Fruit fly (Drosophila melanogaster) whole organism, embryonic: ENCODE data around the gene CG43689.
A peak's percentile ranks its signal among the peaks of the same experiment; 100 is the strongest.

Source experiments
- Adf1 ChIP-seq: fragments of 200-800 bp; sonication (Bioruptor generic); IDR thresholded peaks from 2 replicates; pipeline ENCODE4 v1.3.6; 2022; ENCODE audit warnings: missing biosample characterization, missing genetic modification characterization
- Antp ChIP-seq: fragments of 200-800 bp; sonication (Bioruptor generic); optimal IDR thresholded peaks from 3 replicates; lab custom pipeline; 2016; ENCODE audit warnings: missing biosample characterization, missing genetic modification characterization
- BEAF-32 ChIP-seq: fragments of 200-800 bp; sonication (Bioruptor generic); optimal IDR thresholded peaks from 3 replicates; lab custom pipeline; 2017; ENCODE audit warnings: missing biosample characterization, missing genetic modification characterization, mild to moderate bottlenecking, moderate library complexity, missing genetic modification reagents
- Blimp-1 ChIP-seq: fragments of 200-800 bp; sonication (Bioruptor generic); optimal IDR thresholded peaks from 3 replicates; lab custom pipeline; 2018; ENCODE audit warnings: missing biosample characterization, missing genetic modification characterization, mild to moderate bottlenecking, moderate library complexity, missing genetic modification reagents
- CG10267 ChIP-seq: fragments of 200-800 bp; sonication (Bioruptor generic); optimal IDR thresholded peaks from 2 replicates; lab custom pipeline; 2018; ENCODE audit warnings: missing biosample characterization, mild to moderate bottlenecking, missing genetic modification characterization, moderate library complexity
- CG10274 ChIP-seq: fragments of 200-800 bp; sonication (Bioruptor generic); optimal IDR thresholded peaks from 3 replicates; lab custom pipeline; 2017; ENCODE audit warnings: missing biosample characterization, mild to moderate bottlenecking, missing genetic modification characterization
- CG11456 ChIP-seq: fragments of 200-800 bp; sonication (Bioruptor generic); IDR thresholded peaks from 3 replicates; pipeline ENCODE4 v1.3.6; 2022; ENCODE audit warnings: missing biosample characterization, missing genetic modification characterization
- CG12299 ChIP-seq: fragments of 200-800 bp; sonication (Bioruptor generic); optimal IDR thresholded peaks from 2 replicates; lab custom pipeline; 2018; ENCODE audit warnings: missing biosample characterization, mild to moderate bottlenecking, missing genetic modification characterization
- CG15269 ChIP-seq: fragments of 200-800 bp; sonication (Bioruptor generic); optimal IDR thresholded peaks from 2 replicates; lab custom pipeline; 2018; ENCODE audit warnings: missing biosample characterization, mild to moderate bottlenecking, missing genetic modification characterization, moderate library complexity
- CG1529 ChIP-seq: fragments of 200-800 bp; sonication (Bioruptor generic); optimal IDR thresholded peaks from 3 replicates; lab custom pipeline; 2018; ENCODE audit warnings: missing biosample characterization, missing genetic modification characterization
- CG15601 ChIP-seq: fragments of 200-800 bp; sonication (Bioruptor generic); optimal IDR thresholded peaks from 3 replicates; lab custom pipeline; 2019; ENCODE audit warnings: missing biosample characterization, mild to moderate bottlenecking, missing genetic modification characterization, moderate library complexity
- CG15696 ChIP-seq: fragments of 200-800 bp; sonication (Bioruptor generic); optimal IDR thresholded peaks from 2 replicates; lab custom pipeline; 2019; ENCODE audit warnings: missing biosample characterization, mild to moderate bottlenecking, missing genetic modification characterization, moderate library complexity
- CG1647 ChIP-seq: fragments of 200-800 bp; sonication (Bioruptor generic); optimal IDR thresholded peaks from 3 replicates; lab custom pipeline; 2016; ENCODE audit warnings: missing biosample characterization, missing genetic modification characterization
- CG16779 ChIP-seq: fragments of 200-800 bp; sonication (Bioruptor generic); IDR thresholded peaks from 2 replicates; pipeline ENCODE4 v1.3.6; 2022; ENCODE audit warnings: missing biosample characterization, missing genetic modification characterization
- CG18262 ChIP-seq: fragments of 200-800 bp; optimal IDR thresholded peaks from 3 replicates; lab custom pipeline; 2019; ENCODE audit warnings: missing biosample characterization, mild to moderate bottlenecking, missing genetic modification characterization, moderate library complexity
- CG18619 ChIP-seq: fragments of 200-800 bp; sonication (Bioruptor generic); optimal IDR thresholded peaks from 3 replicates; lab custom pipeline; 2017; ENCODE audit warnings: missing biosample characterization, mild to moderate bottlenecking, missing genetic modification characterization
- CG33557 ChIP-seq: fragments of 200-800 bp; sonication (Bioruptor generic); optimal IDR thresholded peaks from 2 replicates; lab custom pipeline; 2019; ENCODE audit warnings: missing biosample characterization, mild to moderate bottlenecking, missing genetic modification characterization, moderate library complexity
- CG4404 ChIP-seq: fragments of 200-800 bp; sonication (Bioruptor generic); IDR thresholded peaks from 2 replicates; pipeline ENCODE4 v1.3.6; 2022; ENCODE audit warnings: missing biosample characterization, missing genetic modification characterization
- CG4424 ChIP-seq: fragments of 200-800 bp; sonication (Bioruptor generic); optimal IDR thresholded peaks from 3 replicates; lab custom pipeline; 2016; ENCODE audit warnings: missing biosample characterization, missing genetic modification characterization
- CG4707 ChIP-seq: fragments of 200-800 bp; sonication (Bioruptor generic); optimal IDR thresholded peaks from 2 replicates; lab custom pipeline; 2018; ENCODE audit warnings: missing biosample characterization, mild to moderate bottlenecking, missing genetic modification characterization, moderate library complexity
- CG7745 ChIP-seq: fragments of 200-800 bp; sonication (Bioruptor generic); optimal IDR thresholded peaks from 2 replicates; lab custom pipeline; 2018; ENCODE audit warnings: missing biosample characterization, mild to moderate bottlenecking, missing genetic modification characterization, moderate library complexity
- CG7963 ChIP-seq: fragments of 200-800 bp; sonication (Bioruptor generic); IDR thresholded peaks from 3 replicates; pipeline ENCODE4 v1.3.6; 2022; ENCODE audit warnings: missing biosample characterization, missing genetic modification characterization; ENCODE audit not compliant: partially characterized antibody
- CG7987 ChIP-seq: fragments of 200-800 bp; sonication (Bioruptor generic); optimal IDR thresholded peaks from 2 replicates; lab custom pipeline; 2018; ENCODE audit warnings: missing biosample characterization, mild to moderate bottlenecking, missing genetic modification characterization, moderate library complexity
- CG8388 ChIP-seq: fragments of 200-800 bp; sonication (Bioruptor generic); optimal IDR thresholded peaks from 2 replicates; lab custom pipeline; 2019; ENCODE audit warnings: missing biosample characterization, mild to moderate bottlenecking, missing genetic modification characterization, moderate library complexity
- CG8924 ChIP-seq: fragments of 200-800 bp; optimal IDR thresholded peaks from 3 replicates; lab custom pipeline; 2019; ENCODE audit warnings: missing biosample characterization, mild to moderate bottlenecking, missing genetic modification characterization, moderate library complexity
- CG9609 ChIP-seq: fragments of 200-800 bp; sonication (Bioruptor generic); optimal IDR thresholded peaks from 3 replicates; lab custom pipeline; 2016; ENCODE audit warnings: missing biosample characterization, missing genetic modification characterization
- Chrac-16 ChIP-seq: fragments of 200-800 bp; sonication (Bioruptor generic); optimal IDR thresholded peaks from 3 replicates; lab custom pipeline; 2016; ENCODE audit warnings: missing biosample characterization, missing genetic modification characterization
- Drgx ChIP-seq: fragments of 200-800 bp; sonication (Bioruptor generic); IDR thresholded peaks from 2 replicates; pipeline ENCODE4 v1.3.6; 2022; ENCODE audit warnings: missing biosample characterization, missing genetic modification characterization
- Fer2 ChIP-seq: fragments of 200-800 bp; sonication (Bioruptor generic); optimal IDR thresholded peaks from 2 replicates; lab custom pipeline; 2018; ENCODE audit warnings: missing biosample characterization, mild to moderate bottlenecking, missing genetic modification characterization, moderate library complexity
- Mes4 ChIP-seq: fragments of 200-800 bp; sonication (Bioruptor generic); optimal IDR thresholded peaks from 2 replicates; lab custom pipeline; 2016; ENCODE audit warnings: missing biosample characterization, missing genetic modification characterization
- Nf-YB ChIP-seq: fragments of 200-800 bp; sonication (Bioruptor generic); optimal IDR thresholded peaks from 3 replicates; lab custom pipeline; 2019; ENCODE audit warnings: missing biosample characterization, mild to moderate bottlenecking, missing genetic modification characterization, moderate library complexity
- NfI ChIP-seq: fragments of 200-800 bp; sonication (Bioruptor generic); optimal IDR thresholded peaks from 3 replicates; lab custom pipeline; 2018; ENCODE audit warnings: missing biosample characterization, mild to moderate bottlenecking, missing genetic modification characterization, moderate library complexity
- Poxn ChIP-seq: fragments of 200-800 bp; sonication (Bioruptor generic); IDR thresholded peaks from 2 replicates; pipeline ENCODE4 v1.3.6; 2022; ENCODE audit warnings: missing biosample characterization, missing genetic modification characterization
- Ptx1 ChIP-seq: fragments of 200-800 bp; sonication (Bioruptor generic); IDR thresholded peaks from 2 replicates; pipeline ENCODE4 v1.3.6; 2022; ENCODE audit warnings: missing biosample characterization, missing genetic modification characterization
- chif ChIP-seq, 2 experiments: fragments of 200-800 bp; sonication (Bioruptor generic); optimal IDR thresholded peaks; 3 replicates each; lab custom pipeline; 2016; ENCODE audit warnings: missing biosample characterization in 2 of 2, missing genetic modification characterization in 2 of 2
- chn ChIP-seq: fragments of 200-800 bp; sonication (Bioruptor generic); optimal IDR thresholded peaks from 2 replicates; lab custom pipeline; 2016; ENCODE audit warnings: missing biosample characterization, missing genetic modification characterization
- esg ChIP-seq: fragments of 200-800 bp; sonication (Bioruptor generic); conservative IDR thresholded peaks from 2 replicates; pipeline ENCODE4 v1.3.6; 2022; ENCODE audit warnings: missing biosample characterization, missing genetic modification characterization
- fd64A ChIP-seq: fragments of 200-800 bp; sonication (Bioruptor generic); optimal IDR thresholded peaks from 3 replicates; lab custom pipeline; 2018; ENCODE audit warnings: missing biosample characterization, mild to moderate bottlenecking, missing genetic modification characterization
- fd96Cb ChIP-seq: fragments of 200-800 bp; sonication (Bioruptor generic); optimal IDR thresholded peaks from 2 replicates; lab custom pipeline; 2018; ENCODE audit warnings: missing biosample characterization, mild to moderate bottlenecking, missing genetic modification characterization, moderate library complexity
- gem ChIP-seq: fragments of 200-800 bp; sonication (Bioruptor generic); optimal IDR thresholded peaks from 2 replicates; lab custom pipeline; 2019; ENCODE audit warnings: missing biosample characterization, mild to moderate bottlenecking, missing genetic modification characterization, moderate library complexity
- gsb-n ChIP-seq: fragments of 200-800 bp; sonication (Bioruptor generic); optimal IDR thresholded peaks from 3 replicates; lab custom pipeline; 2018; ENCODE audit warnings: missing biosample characterization, mild to moderate bottlenecking, missing genetic modification characterization
- ham ChIP-seq: fragments of 200-800 bp; sonication (Bioruptor generic); IDR thresholded peaks from 2 replicates; pipeline ENCODE4 v1.3.6; 2022; ENCODE audit warnings: missing biosample characterization, missing genetic modification characterization
- lola ChIP-seq, 3 experiments: fragments of >200 bp in 2 of 3; fragments of 200-800 bp in 1 of 3; sonication (Bioruptor generic) in 1 of 3; optimal IDR thresholded peaks; 2 replicates each; lab custom pipeline; 2017 to 2019; ENCODE audit warnings: missing biosample characterization in 3 of 3, missing genetic modification characterization in 3 of 3, mild to moderate bottlenecking in 1 of 3, moderate library complexity in 1 of 3
- mam ChIP-seq: fragments of 200-800 bp; sonication (Bioruptor generic); optimal IDR thresholded peaks from 3 replicates; lab custom pipeline; 2016; ENCODE audit warnings: missing biosample characterization, missing genetic modification characterization
- nerfin-1 ChIP-seq: fragments of 200-800 bp; sonication (Bioruptor generic); optimal IDR thresholded peaks from 3 replicates; lab custom pipeline; 2019; ENCODE audit warnings: missing biosample characterization, mild to moderate bottlenecking, missing genetic modification characterization, moderate library complexity
- nom ChIP-seq: fragments of 200-800 bp; sonication (Bioruptor generic); optimal IDR thresholded peaks from 2 replicates; lab custom pipeline; 2017; ENCODE audit warnings: missing biosample characterization, missing genetic modification characterization, mild to moderate bottlenecking, moderate library complexity, missing genetic modification reagents
- sens ChIP-seq: fragments of 200-800 bp; sonication (Bioruptor generic); peaks from one replicate; lab custom pipeline; 2016; ENCODE audit warnings: missing biosample characterization, missing genetic modification characterization
- slp2 ChIP-seq: fragments of 200-800 bp; sonication (Bioruptor generic); optimal IDR thresholded peaks from 2 replicates; lab custom pipeline; 2016; ENCODE audit warnings: missing biosample characterization, missing genetic modification characterization
- tna ChIP-seq: fragments of 200-800 bp; sonication (Bioruptor generic); IDR thresholded peaks from 2 replicates; pipeline ENCODE4 v1.3.6; 2022; ENCODE audit warnings: missing biosample characterization, missing genetic modification characterization; ENCODE audit not compliant: partially characterized antibody
- wor ChIP-seq: fragments of 200-800 bp; sonication (Bioruptor generic); IDR thresholded peaks from 2 replicates; pipeline ENCODE4 v1.3.6; 2022; ENCODE audit warnings: missing biosample characterization, missing genetic modification characterization

CG43689 gene

DNA sequence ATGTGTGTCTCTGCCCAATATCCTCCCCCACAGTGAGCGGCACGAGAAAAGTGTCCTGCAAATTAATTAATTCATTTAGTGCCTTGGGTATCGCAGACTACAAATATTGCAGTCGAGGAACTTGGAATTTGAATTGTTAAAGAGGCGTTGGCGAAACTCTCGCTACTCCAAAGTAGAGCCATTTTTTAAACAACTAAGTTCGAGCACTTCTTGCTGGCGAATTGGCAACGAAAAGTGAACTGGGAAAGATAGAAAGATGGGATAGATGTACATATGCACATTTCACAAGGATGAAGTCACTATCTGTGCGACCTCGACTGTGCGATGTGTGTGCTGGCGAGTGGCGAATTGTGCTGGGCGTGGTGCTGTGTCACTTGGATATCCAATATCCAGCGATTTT is 31.2 kb downstream of the CG43689 start (continued):
- TF ChIP-seq CG33557 = peak; percentile 51
- peak; percentile 10 for TF ChIP-seq CG18619 (GFP tag; lab: Kevin White, UChicago)
- TF ChIP-seq CG4707 (GFP tag; lab: Kevin White, UChicago) = peak; percentile 4
- peak; percentile 34; the same call in 1 of the 2 replicates for TF ChIP-seq CG4404 (GFP tag; lab: Robert Waterston, UW)
- TF ChIP-seq Chrac-16 = peak; percentile 33
- peak; percentile 2 for TF ChIP-seq CG15601 (tag; lab: Kevin White, UChicago)
- TF ChIP-seq Mes4 (GFP tag; lab: Kevin White, UChicago) = peak; percentile 13
- TF ChIP-seq nom (GFP tag; lab: Kevin White, UChicago) = peak; percentile 37
- TF ChIP-seq CG7987 (GFP tag; lab: Kevin White, UChicago) = no peak
- TF ChIP-seq CG16779 (GFP tag; lab: Robert Waterston, UW) = no peak
- no peak for TF ChIP-seq ham (GFP tag; lab: Robert Waterston, UW)
- peak; percentile 25 for TF ChIP-seq CG9609 (GFP tag; lab: Kevin White, UChicago)
- peak; percentile 28 for TF ChIP-seq gsb-n (tag; lab: Kevin White, UChicago)
- TF ChIP-seq sens (GFP tag; lab: Kevin White, UChicago) = peak; percentile 89
- TF ChIP-seq NfI = no peak
- peak; percentile 67 for TF ChIP-seq Drgx (GFP tag; lab: Robert Waterston, UW)
- no peak for TF ChIP-seq CG1647 (GFP tag; lab: Kevin White, UChicago)
- peak; percentile 27 for TF ChIP-seq chn (GFP tag; lab: Kevin White, UChicago)
- TF ChIP-seq CG7745 (tag; lab: Kevin White, UChicago) = no peak
- TF ChIP-seq CG4424 (GFP tag; lab: Kevin White, UChicago) = peak; percentile 36
- peak; percentile 1 for TF ChIP-seq CG1529 (GFP tag; lab: Kevin White, UChicago)
- TF ChIP-seq CG12299 (tag; lab: Kevin White, UChicago) = no peak
- TF ChIP-seq BEAF-32 = no peak
- TF ChIP-seq esg (GFP tag; lab: Robert Waterston, UW) = 0 out of 2 replicates have a peak, but pooled peaks have one; percentile 6
- TF ChIP-seq Ptx1 = peak; percentile 35; the same call in 1 of the 2 replicates
- TF ChIP-seq CG10274 (GFP tag; lab: Kevin White, UChicago) = peak; percentile 7
- TF ChIP-seq Blimp-1 (GFP tag; lab: Kevin White, UChicago) = peak; percentile 28
- TF ChIP-seq nerfin-1 (tag; lab: Kevin White, UChicago) = peak; percentile 13
- peak; percentile 63 for TF ChIP-seq CG18262 (tag; lab: Kevin White, UChicago)
- peak; percentile 10 for TF ChIP-seq fd96Cb (tag; lab: Kevin White, UChicago)
- TF ChIP-seq gem = peak; percentile 57
- no peak for TF ChIP-seq fd64A (GFP tag; lab: Kevin White, UChicago)
- TF ChIP-seq wor (GFP tag; lab: Robert Waterston, UW) = no peak
- TF ChIP-seq CG15269 (tag; lab: Kevin White, UChicago) = peak; percentile 30
- peak; percentile 2 for TF ChIP-seq Nf-YB (GFP tag; lab: Kevin White, UChicago)
- TF ChIP-seq Fer2 (tag; lab: Kevin White, UChicago) = no peak
- TF ChIP-seq CG11456 = no peak
- TF ChIP-seq tna = no peak
- TF ChIP-seq CG8388 = peak; percentile 26
- TF ChIP-seq CG8924 = peak; percentile 44
- TF ChIP-seq CG7963 (GFP tag; lab: Robert Waterston, UW) = no peak
- TF ChIP-seq lola (GFP tag; optimal IDR thresholded peaks at IDR 0.05; lab: Kevin White, UChicago) = peak in 1 of 3 experiments; percentile 45
- peak; percentile 24 for TF ChIP-seq CG15696 (tag; lab: Kevin White, UChicago)
- peak; percentile 26 for TF ChIP-seq Antp
- peak; percentile 21 for TF ChIP-seq CG10267 (tag; lab: Kevin White, UChicago)
- no peak for TF ChIP-seq Adf1
- peak in 1 of 2 experiments; percentile 33 for TF ChIP-seq chif (GFP tag; optimal IDR thresholded peaks at IDR 0.05; lab: Kevin White, UChicago)
- no peak for TF ChIP-seq Poxn (GFP tag; lab: Robert Waterston, UW)
- TF ChIP-seq slp2 (GFP tag; lab: Kevin White, UChicago) = no peak
- peak; percentile 23 for TF ChIP-seq mam (GFP tag; lab: Kevin White, UChicago)
